Worm (Caenorhabditis elegans): ENCODE results near the gene utp-20.

- TF ChIP-seq unc-130 (GFP tag; optimal IDR thresholded peaks at IDR 0.05) (no peak), cey-2 (tag; optimal IDR thresholded peaks at IDR 0.05; ENCODE audit: borderline replicate concordance, insufficient read depth) (no peak), ceh-20 (GFP tag; IDR thresholded peaks at IDR 0.05) (no peak), nhr-11 (tag; optimal IDR thresholded peaks at IDR 0.05) (no peak), ctbp-1 (GFP tag; IDR thresholded peaks at IDR 0.05) (no peak)
Observed at ce11 chrII:6591000-6591399, 54.8 kb downstream of the utp-20 start.
